Worm (Caenorhabditis elegans) whole organism, L2 larva: Measurements from ENCODE around the gene clc-11.

Source experiments
- C34F6.9 ChIP-seq: fragments of 150-350 bp; optimal IDR thresholded peaks from 2 replicates; lab custom pipeline; 2014; ENCODE audit warnings: missing biosample characterization, missing genetic modification characterization
- R02D3.7 ChIP-seq: fragments of 150-350 bp; optimal IDR thresholded peaks from 2 replicates; lab custom pipeline; 2014; ENCODE audit warnings: missing biosample characterization, missing genetic modification characterization
- ZK546.5 ChIP-seq: sonication (generic microtip); optimal IDR thresholded peaks from 2 replicates; lab custom pipeline; 2017; ENCODE audit warnings: missing biosample characterization, missing genetic modification characterization
- blmp-1 ChIP-seq: sonication (generic microtip); optimal IDR thresholded peaks from 2 replicates; lab custom pipeline; 2017; ENCODE audit warnings: missing genetic modification characterization, mild to moderate bottlenecking, missing compliant biosample characterization, antibody characterized with exemption, moderate library complexity; ENCODE audit not compliant: insufficient read depth
- ceh-16 ChIP-seq: fragments of 150-350 bp; optimal IDR thresholded peaks from 2 replicates; lab custom pipeline; 2014; ENCODE audit warnings: missing biosample characterization, missing genetic modification characterization
- ceh-82 ChIP-seq: fragments of 150-350 bp; optimal IDR thresholded peaks from 2 replicates; lab custom pipeline; 2014; ENCODE audit warnings: missing biosample characterization, missing genetic modification characterization
- crh-2 ChIP-seq: sonication (generic microtip); optimal IDR thresholded peaks from 2 replicates; lab custom pipeline; 2017; ENCODE audit warnings: missing biosample characterization, missing genetic modification characterization
- dmd-4 ChIP-seq: sonication (generic microtip); optimal IDR thresholded peaks from 2 replicates; lab custom pipeline; 2017; ENCODE audit warnings: missing biosample characterization, missing genetic modification characterization
- egl-27 ChIP-seq: sonication (generic microtip); optimal IDR thresholded peaks from 3 replicates; lab custom pipeline; 2017; ENCODE audit warnings: missing biosample characterization, missing genetic modification reagents, missing genetic modification characterization
- elt-1 ChIP-seq: fragments of 150-350 bp; optimal IDR thresholded peaks from 2 replicates; lab custom pipeline; 2014; ENCODE audit warnings: missing biosample characterization, missing genetic modification characterization
- fos-1 ChIP-seq: fragments of 150-350 bp; optimal IDR thresholded peaks from 2 replicates; lab custom pipeline; 2014; ENCODE audit warnings: missing biosample characterization, missing genetic modification characterization
- lin-11 ChIP-seq: fragments of 150-350 bp; sonication (generic microtip); optimal IDR thresholded peaks from 2 replicates; lab custom pipeline; 2014; ENCODE audit warnings: missing biosample characterization, missing genetic modification characterization, inconsistent platforms, mixed read lengths
- lin-13 ChIP-seq: fragments of 150-350 bp; optimal IDR thresholded peaks from 2 replicates; lab custom pipeline; 2014; ENCODE audit warnings: missing biosample characterization, missing genetic modification reagents, missing genetic modification characterization
- lin-39 ChIP-seq: fragments of 150-350 bp; optimal IDR thresholded peaks from 2 replicates; lab custom pipeline; 2014; ENCODE audit warnings: missing biosample characterization, missing genetic modification reagents, missing genetic modification characterization
- lsy-2 ChIP-seq, 2 experiments: fragments of 150-350 bp in 1 of 2; sonication (generic microtip) in 1 of 2; optimal IDR thresholded peaks; 2 replicates each; lab custom pipeline; 2014 to 2017; ENCODE audit warnings: missing biosample characterization in 2 of 2, missing genetic modification characterization in 2 of 2
- mab-5 ChIP-seq: fragments of 150-350 bp; optimal IDR thresholded peaks from 2 replicates; lab custom pipeline; 2014; ENCODE audit warnings: missing biosample characterization, missing genetic modification characterization
- mdl-1 ChIP-seq, 2 experiments: fragments of 150-350 bp in 1 of 2; sonication (generic microtip) in 1 of 2; optimal IDR thresholded peaks; 2 replicates each; lab custom pipeline; 2017; ENCODE audit warnings: missing biosample characterization in 2 of 2, missing genetic modification characterization in 2 of 2
- nhr-10 ChIP-seq: sonication (generic microtip); optimal IDR thresholded peaks from 2 replicates; lab custom pipeline; 2017; ENCODE audit warnings: missing biosample characterization, missing genetic modification characterization
- nhr-12 ChIP-seq: fragments of 150-350 bp; optimal IDR thresholded peaks from 2 replicates; lab custom pipeline; 2014; ENCODE audit warnings: missing biosample characterization, missing genetic modification characterization
- nhr-129 ChIP-seq: fragments of 150-350 bp; optimal IDR thresholded peaks from 2 replicates; lab custom pipeline; 2014; ENCODE audit warnings: missing biosample characterization, missing genetic modification characterization
- nhr-21 ChIP-seq: fragments of 150-350 bp; optimal IDR thresholded peaks from 2 replicates; lab custom pipeline; 2014; ENCODE audit warnings: missing biosample characterization, missing genetic modification characterization
- nhr-23 ChIP-seq: fragments of 150-350 bp; optimal IDR thresholded peaks from 2 replicates; lab custom pipeline; 2014; ENCODE audit warnings: missing biosample characterization, missing genetic modification reagents, missing genetic modification characterization
- nhr-237 ChIP-seq: fragments of 150-350 bp; optimal IDR thresholded peaks from 2 replicates; lab custom pipeline; 2014; ENCODE audit warnings: missing biosample characterization, missing genetic modification characterization
- nhr-25 ChIP-seq: fragments of 150-350 bp; sonication (generic microtip); optimal IDR thresholded peaks from 3 replicates; lab custom pipeline; 2014; ENCODE audit warnings: missing biosample characterization, missing genetic modification characterization
- nhr-6 ChIP-seq: fragments of 150-350 bp; optimal IDR thresholded peaks from 2 replicates; lab custom pipeline; 2014; ENCODE audit warnings: missing biosample characterization, missing genetic modification characterization
- nhr-77 ChIP-seq: fragments of 150-350 bp; optimal IDR thresholded peaks from 2 replicates; lab custom pipeline; 2014; ENCODE audit warnings: missing biosample characterization, missing genetic modification characterization
- sem-4 ChIP-seq: fragments of 150-350 bp; optimal IDR thresholded peaks from 2 replicates; lab custom pipeline; 2014; ENCODE audit warnings: missing biosample characterization, missing genetic modification reagents, missing genetic modification characterization
- skn-1 ChIP-seq: sonication (generic microtip); optimal IDR thresholded peaks from 2 replicates; lab custom pipeline; 2017; ENCODE audit warnings: missing biosample characterization, missing genetic modification characterization
- sma-9 ChIP-seq, 2 experiments: fragments of 150-350 bp in 1 of 2; sonication (generic microtip) in 1 of 2; optimal IDR thresholded peaks; 2 replicates each; lab custom pipeline; 2014 to 2016; ENCODE audit warnings: missing genetic modification characterization in 2 of 2, mild to moderate bottlenecking in 1 of 2, missing biosample characterization in 1 of 2, missing compliant biosample characterization in 1 of 2, missing genetic modification reagents in 1 of 2, moderate library complexity in 1 of 2
- snpc-4 ChIP-seq: fragments of 150-350 bp; optimal IDR thresholded peaks from 2 replicates; lab custom pipeline; 2014; ENCODE audit warnings: missing biosample characterization, missing genetic modification characterization
- unc-39 ChIP-seq: fragments of 150-350 bp; optimal IDR thresholded peaks from 2 replicates; lab custom pipeline; 2014; ENCODE audit warnings: missing biosample characterization, missing genetic modification characterization
- unc-55 ChIP-seq: fragments of 150-350 bp; sonication (generic microtip); optimal IDR thresholded peaks from 3 replicates; lab custom pipeline; 2014; ENCODE audit warnings: missing biosample characterization, missing genetic modification reagents, missing genetic modification characterization
- unc-62 ChIP-seq: fragments of 150-350 bp; optimal IDR thresholded peaks from 2 replicates; lab custom pipeline; 2014; ENCODE audit warnings: missing biosample characterization, missing genetic modification reagents, missing genetic modification characterization
- zag-1 ChIP-seq: fragments of 150-350 bp; optimal IDR thresholded peaks from 2 replicates; lab custom pipeline; 2014; ENCODE audit warnings: missing biosample characterization, missing genetic modification characterization
- ztf-11 ChIP-seq: sonication (generic microtip); optimal IDR thresholded peaks from 2 replicates; lab custom pipeline; 2017; ENCODE audit warnings: missing biosample characterization, missing genetic modification characterization

The clc-11 gene

DNA sequence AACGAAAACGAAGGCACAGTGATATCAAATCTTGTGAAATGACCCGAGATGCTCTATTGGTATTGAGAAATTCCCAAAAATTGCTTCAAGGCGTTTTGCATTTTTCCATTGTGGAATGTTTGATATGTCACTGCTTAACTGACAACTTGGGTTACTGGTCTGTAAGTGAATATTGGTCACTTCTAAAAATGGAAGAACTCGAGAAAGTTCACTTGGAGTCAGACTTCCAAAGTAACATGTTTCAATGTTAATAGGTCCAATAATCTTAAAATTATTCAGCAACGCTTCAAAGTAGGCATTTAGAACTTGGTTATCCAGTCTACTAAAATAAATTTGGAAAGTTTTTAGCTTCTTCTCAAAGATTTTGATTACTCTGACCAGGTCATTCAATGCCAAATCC lies 6.7 kb downstream of the clc-11 start, which contains the start of gene fbxa-144:
fbxa-144 (minus strand) TSS at position 101 of the 400 bp plus-strand sequence.
- no peak for TF ChIP-seq sem-4
- TF ChIP-seq ceh-82 (tag; lab: Kevin White, UChicago): no peak
- no peak for TF ChIP-seq dmd-4 (tag; lab: Kevin White, UChicago)
- no peak for TF ChIP-seq nhr-12 (tag; lab: Kevin White, UChicago)
- no peak for TF ChIP-seq nhr-237 (tag; lab: Kevin White, UChicago)
- no peak for TF ChIP-seq zag-1 (tag; lab: Kevin White, UChicago)
- no peak for TF ChIP-seq elt-1 (tag; lab: Kevin White, UChicago)
- no peak for TF ChIP-seq unc-62 (GFP tag; lab: Kevin White, UChicago)
- no peak for TF ChIP-seq lin-13 (GFP tag; lab: Kevin White, UChicago)
- no peak for TF ChIP-seq R02D3.7 (tag; lab: Kevin White, UChicago)
- TF ChIP-seq mab-5: no peak
- no peak for TF ChIP-seq unc-55 (GFP tag; lab: Kevin White, UChicago)
- no peak for TF ChIP-seq fos-1 (tag; lab: Kevin White, UChicago)
- no peak for TF ChIP-seq C34F6.9 (tag; lab: Kevin White, UChicago)
- no peak for TF ChIP-seq nhr-129 (tag; lab: Kevin White, UChicago)
- no peak for TF ChIP-seq nhr-23 (tag; lab: Kevin White, UChicago)
- TF ChIP-seq lin-39: no peak
- TF ChIP-seq egl-27 (tag; lab: Kevin White, UChicago): no peak
- TF ChIP-seq ztf-11 (tag; lab: Kevin White, UChicago): no peak
- TF ChIP-seq ZK546.5 (tag; lab: Kevin White, UChicago): no peak
- TF ChIP-seq, all 48 proteins: peak for 0

ce11 chrV:16132215-16132614 lies 7.2 kb downstream of the clc-11 start:
- TF ChIP-seq nhr-129 (tag; lab: Kevin White, UChicago) (peak; percentile 38), unc-39 (tag; lab: Kevin White, UChicago) (no peak)

- TF ChIP-seq sma-9 (GFP tag; optimal IDR thresholded peaks at IDR 0.05; lab: Kevin White, UChicago) (no peak), sma-9 (tag; optimal IDR thresholded peaks at IDR 0.05; lab: Kevin White, UChicago) (no peak), lsy-2 (tag; optimal IDR thresholded peaks at IDR 0.05; lab: Kevin White, UChicago) (no peak), nhr-6 (tag; lab: Kevin White, UChicago) (no peak), skn-1 (tag; lab: Kevin White, UChicago) (no peak), crh-2 (no peak), unc-39 (tag; lab: Kevin White, UChicago) (no peak), blmp-1 (tag; lab: Kevin White, UChicago) (no peak), lin-13 (GFP tag; lab: Kevin White, UChicago) (no peak), nhr-25 (tag; lab: Kevin White, UChicago) (no peak), nhr-77 (tag; lab: Kevin White, UChicago) (no peak), lin-11 (tag; lab: Kevin White, UChicago) (no peak), fos-1 (tag; lab: Kevin White, UChicago) (no peak), nhr-10 (no peak), ceh-16 (tag; lab: Kevin White, UChicago) (no peak), nhr-21 (tag; lab: Kevin White, UChicago) (no peak), snpc-4 (tag; lab: Kevin White, UChicago) (no peak), ceh-82 (tag; lab: Kevin White, UChicago) (no peak), nhr-129 (tag; lab: Kevin White, UChicago) (no peak)
Observed at ce11 chrV:16131249-16131648, 8.2 kb downstream of the clc-11 start, which contains the start of gene fbxa-142. fbxa-142 (minus strand) TSS chrV:16131349.

ce11 chrV:16129116-16129515 lies 10.3 kb downstream of the clc-11 start:
- TF ChIP-seq mdl-1 (tag; optimal IDR thresholded peaks at IDR 0.05; lab: Kevin White, UChicago): no peak
- no peak for TF ChIP-seq R02D3.7 (tag; lab: Kevin White, UChicago)
- TF ChIP-seq lin-39: no peak
- TF ChIP-seq sem-4: no peak
- TF ChIP-seq fos-1 (tag; lab: Kevin White, UChicago): peak; percentile 21
- TF ChIP-seq unc-62 (GFP tag; lab: Kevin White, UChicago): no peak
- TF ChIP-seq, all 48 proteins: peak for 1
